Fruit fly (Drosophila melanogaster): ENCODE results near the gene Timp.

Timp gene

DNA sequence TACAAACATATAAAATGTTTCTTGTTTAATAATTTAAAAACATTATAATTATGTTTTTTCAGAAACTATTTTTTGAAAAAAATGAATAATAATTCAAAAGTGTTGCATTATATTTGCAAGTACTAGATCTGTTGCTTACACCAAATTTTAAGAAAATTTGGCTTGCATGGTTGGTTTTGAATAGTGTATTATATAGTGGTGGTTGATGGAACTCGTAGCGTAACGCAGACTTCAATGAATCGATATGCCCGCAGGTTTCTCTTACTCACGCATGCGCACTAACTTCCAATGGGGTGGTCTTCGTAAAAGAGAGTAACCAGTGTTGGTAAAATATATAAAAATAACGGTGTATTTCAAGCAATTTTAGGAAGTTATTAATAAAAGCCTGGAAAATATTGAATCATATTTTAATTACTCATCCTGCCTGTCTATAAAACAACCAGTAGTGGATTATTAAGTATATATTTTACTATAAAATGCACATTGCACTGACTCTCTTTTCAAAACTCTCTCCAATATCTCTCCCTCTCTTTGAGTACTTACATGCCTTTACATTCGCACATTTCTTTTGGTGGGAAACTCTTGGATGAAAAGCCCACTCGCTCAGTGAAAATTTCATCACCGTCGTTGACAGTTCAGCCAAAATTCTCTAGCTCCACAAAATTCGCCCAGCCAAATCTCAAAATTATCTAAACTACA is 22.6 kb downstream of the Timp start, which contains the start of gene Syn (continued):
- no peak for TF ChIP-seq CG11456 (GFP tag; IDR thresholded peaks at IDR 0.05)
- TF ChIP-seq stwl (tag; optimal IDR thresholded peaks at IDR 0.05), result peak; percentile 70
- 0 out of 2 replicates have a peak, but pooled peaks have one; percentile 8 for TF ChIP-seq Rfx (GFP tag; IDR thresholded peaks at IDR 0.05)
- TF ChIP-seq CG31441 (GFP tag; IDR thresholded peaks at IDR 0.05), result peak; percentile 17; the same call in 1 of the 2 replicates
- peak; percentile 80 for TF ChIP-seq onecut (GFP tag; IDR thresholded peaks at IDR 0.05)
- no peak for TF ChIP-seq CrebB (tag; optimal IDR thresholded peaks at IDR 0.05)
- no peak for TF ChIP-seq CTCF (GFP tag; optimal IDR thresholded peaks at IDR 0.05)
- peak; percentile 22 for TF ChIP-seq CG13296 (GFP tag; optimal IDR thresholded peaks at IDR 0.05)
- peak; percentile 56 for TF ChIP-seq CG7556 (GFP tag; optimal IDR thresholded peaks at IDR 0.05)
- peak; percentile 33 for TF ChIP-seq CG7839 (tag; optimal IDR thresholded peaks at IDR 0.05)
- TF ChIP-seq Xbp1 (GFP tag; optimal IDR thresholded peaks at IDR 0.05), result peak; percentile 10
- peak; percentile 47 for TF ChIP-seq zf30C (GFP tag; optimal IDR thresholded peaks at IDR 0.05)
- no peak for TF ChIP-seq eve (GFP tag; optimal IDR thresholded peaks at IDR 0.05)
- no peak for TF ChIP-seq lmd (GFP tag; IDR thresholded peaks at IDR 0.05)
- TF ChIP-seq Hr51 (GFP tag; optimal IDR thresholded peaks at IDR 0.05), result peak in 1 of 2 experiments; percentile 62
- peak; percentile 40; the same call in 1 of the 2 replicates for TF ChIP-seq slbo (GFP tag; IDR thresholded peaks at IDR 0.05)
- no peak for TF ChIP-seq kni (GFP tag; optimal IDR thresholded peaks at IDR 0.05)
- TF ChIP-seq ara (GFP tag; IDR thresholded peaks at IDR 0.05), result no peak
- TF ChIP-seq CG17361 (GFP tag; IDR thresholded peaks at IDR 0.05), result peak; percentile 33; the same call in 1 of the 3 replicates
- TF ChIP-seq ewg (GFP tag; optimal IDR thresholded peaks at IDR 0.05), result peak; percentile 90
- TF ChIP-seq CG10654 (GFP tag; optimal IDR thresholded peaks at IDR 0.05), result no peak
- TF ChIP-seq CG32767 (GFP tag; IDR thresholded peaks at IDR 0.05), result no peak
- TF ChIP-seq CG17359 (tag; optimal IDR thresholded peaks at IDR 0.05), result peak; percentile 24
- TF ChIP-seq sens (GFP tag), result peak; percentile 69
- TF ChIP-seq dmrt99B (tag; optimal IDR thresholded peaks at IDR 0.05), result peak; percentile 24
- no peak for TF ChIP-seq CG14050 (GFP tag; IDR thresholded peaks at IDR 0.05)
- peak; percentile 29 for TF ChIP-seq CG15269 (tag; optimal IDR thresholded peaks at IDR 0.05)
- TF ChIP-seq cwo (GFP tag; optimal IDR thresholded peaks at IDR 0.05), result peak; percentile 6
- TF ChIP-seq Bteb2 (GFP tag; optimal IDR thresholded peaks at IDR 0.05), result no peak
- TF ChIP-seq CG10267 (tag; optimal IDR thresholded peaks at IDR 0.05), result peak; percentile 24
- no peak for TF ChIP-seq Doc2 (GFP tag; IDR thresholded peaks at IDR 0.05)
- TF ChIP-seq Pdp1 (GFP tag; optimal IDR thresholded peaks at IDR 0.05), result no peak
- peak; percentile 18; the same call in 1 of the 3 replicates for TF ChIP-seq dysf (GFP tag; IDR thresholded peaks at IDR 0.05)
- peak; percentile 26 for TF ChIP-seq Hr3 (GFP tag; optimal IDR thresholded peaks at IDR 0.05)
- no peak for TF ChIP-seq CG4617 (GFP tag; optimal IDR thresholded peaks at IDR 0.05; ENCODE audit: borderline replicate concordance)
- TF ChIP-seq jing (GFP tag; optimal IDR thresholded peaks at IDR 0.05), result no peak
- 0 out of 2 replicates have a peak, but pooled peaks have one; percentile 19 for TF ChIP-seq vvl (GFP tag; IDR thresholded peaks at IDR 0.05)
- TF ChIP-seq Mad (GFP tag; optimal IDR thresholded peaks at IDR 0.05), result no peak
- peak; percentile 46 for TF ChIP-seq CG13424 (tag; optimal IDR thresholded peaks at IDR 0.05)
- peak; percentile 15 for TF ChIP-seq PHDP (tag; optimal IDR thresholded peaks at IDR 0.05)
- TF ChIP-seq CG18619 (GFP tag; optimal IDR thresholded peaks at IDR 0.05), result no peak
- no peak for TF ChIP-seq CG9817 (tag; optimal IDR thresholded peaks at IDR 0.05)
- peak; percentile 54 for TF ChIP-seq CG2678 (tag; optimal IDR thresholded peaks at IDR 0.05)
- peak; percentile 56 for TF ChIP-seq Med (GFP tag)
- TF ChIP-seq ems (GFP tag; optimal IDR thresholded peaks at IDR 0.05), result no peak
- no peak for TF ChIP-seq ash1 (GFP tag; optimal IDR thresholded peaks at IDR 0.05)
- no peak for TF ChIP-seq CG4404 (GFP tag; IDR thresholded peaks at IDR 0.05)
- TF ChIP-seq Sox102F (GFP tag; optimal IDR thresholded peaks at IDR 0.05), result peak; percentile 42
- no peak for TF ChIP-seq CG17829 (tag; optimal IDR thresholded peaks at IDR 0.05)
- TF ChIP-seq Atf3 (GFP tag; optimal IDR thresholded peaks at IDR 0.05), result no peak
